Fruit fly (Drosophila melanogaster) whole organism, embryonic: Measurements from ENCODE around the gene pall.

Experiments
- Ada2b ChIP-seq: fragments of 200-800 bp; sonication (Bioruptor generic); IDR thresholded peaks from 2 replicates; pipeline ENCODE4 v1.3.6; 2022; ENCODE audit warnings: missing biosample characterization, missing genetic modification characterization
- BEAF-32 ChIP-seq: fragments of 200-800 bp; sonication (Bioruptor generic); optimal IDR thresholded peaks from 3 replicates; lab custom pipeline; 2017; ENCODE audit warnings: missing biosample characterization, missing genetic modification characterization, mild to moderate bottlenecking, moderate library complexity, missing genetic modification reagents
- Bgb ChIP-seq: fragments of 200-800 bp; sonication (Bioruptor generic); IDR thresholded peaks from 2 replicates; pipeline ENCODE4 v1.3.6; 2022; ENCODE audit warnings: missing biosample characterization, missing genetic modification characterization; ENCODE audit not compliant: partially characterized antibody
- CG10979 ChIP-seq: fragments of 200-800 bp; sonication (Bioruptor generic); optimal IDR thresholded peaks from 2 replicates; lab custom pipeline; 2018; ENCODE audit warnings: missing biosample characterization, mild to moderate bottlenecking, missing genetic modification characterization, moderate library complexity
- CG11560 ChIP-seq: fragments of 200-800 bp; sonication (Bioruptor generic); IDR thresholded peaks from 3 replicates; pipeline ENCODE4 v1.3.6; 2022; ENCODE audit warnings: missing biosample characterization, missing genetic modification characterization
- CG14441 ChIP-seq: fragments of 200-800 bp; sonication (Bioruptor generic); IDR thresholded peaks from 2 replicates; pipeline ENCODE4 v1.3.6; 2022; ENCODE audit warnings: missing biosample characterization, missing genetic modification characterization
- CG15601 ChIP-seq: fragments of 200-800 bp; sonication (Bioruptor generic); optimal IDR thresholded peaks from 3 replicates; lab custom pipeline; 2019; ENCODE audit warnings: missing biosample characterization, mild to moderate bottlenecking, missing genetic modification characterization, moderate library complexity
- CG17612 ChIP-seq: fragments of 200-800 bp; sonication (Bioruptor generic); IDR thresholded peaks from 2 replicates; pipeline ENCODE4 v1.3.6; 2022; ENCODE audit warnings: missing biosample characterization, missing genetic modification characterization
- CG17912 ChIP-seq: fragments of 200-800 bp; sonication (Bioruptor generic); optimal IDR thresholded peaks from 2 replicates; lab custom pipeline; 2018; ENCODE audit warnings: missing biosample characterization, mild to moderate bottlenecking, missing genetic modification characterization
- CG18764 ChIP-seq: fragments of 200-800 bp; sonication (Bioruptor generic); optimal IDR thresholded peaks from 3 replicates; lab custom pipeline; 2016; ENCODE audit warnings: missing biosample characterization, missing genetic modification characterization
- CG2120 ChIP-seq: fragments of 200-800 bp; sonication (Bioruptor generic); optimal IDR thresholded peaks from 3 replicates; lab custom pipeline; 2016; ENCODE audit warnings: missing biosample characterization, missing genetic modification characterization
- CG42726 ChIP-seq: fragments of 200-800 bp; sonication (Bioruptor generic); IDR thresholded peaks from 2 replicates; pipeline ENCODE4 v1.3.6; 2022; ENCODE audit warnings: missing biosample characterization, missing genetic modification characterization; ENCODE audit not compliant: partially characterized antibody
- CG4282 ChIP-seq: fragments of 200-800 bp; sonication (Bioruptor generic); optimal IDR thresholded peaks from 2 replicates; lab custom pipeline; 2016; ENCODE audit warnings: missing biosample characterization, missing genetic modification characterization
- CG4730 ChIP-seq: fragments of 200-800 bp; sonication (Bioruptor generic); IDR thresholded peaks from 2 replicates; pipeline ENCODE4 v1.3.6; 2022; ENCODE audit warnings: missing biosample characterization, missing genetic modification characterization
- CG9437 ChIP-seq: fragments of 200-800 bp; sonication (Bioruptor generic); optimal IDR thresholded peaks from 2 replicates; lab custom pipeline; 2018; ENCODE audit warnings: missing biosample characterization, mild to moderate bottlenecking, missing genetic modification characterization
- CG9876 ChIP-seq: fragments of 200-800 bp; sonication (Bioruptor generic); optimal IDR thresholded peaks from 2 replicates; lab custom pipeline; 2016; ENCODE audit warnings: missing biosample characterization, missing genetic modification characterization
- CG9932 ChIP-seq: fragments of 200-800 bp; sonication (Bioruptor generic); IDR thresholded peaks from 2 replicates; pipeline ENCODE4 v1.3.6; 2022; ENCODE audit warnings: missing biosample characterization, missing genetic modification characterization
- Dbx ChIP-seq: fragments of 200-800 bp; sonication (Bioruptor generic); IDR thresholded peaks from 3 replicates; pipeline ENCODE4 v1.3.6; 2022; ENCODE audit warnings: missing biosample characterization, missing genetic modification characterization
- Dfd ChIP-seq, 2 experiments: fragments of >200 bp; optimal IDR thresholded peaks; 2 replicates each; lab custom pipeline; 2017; ENCODE audit warnings: missing biosample characterization in 2 of 2, missing genetic modification characterization in 2 of 2
- H15 ChIP-seq: fragments of 200-800 bp; sonication (Bioruptor generic); IDR thresholded peaks from 3 replicates; pipeline ENCODE4 v1.3.6; 2022; ENCODE audit warnings: missing biosample characterization, missing genetic modification characterization
- HLH3B ChIP-seq: fragments of 200-800 bp; sonication (Bioruptor generic); IDR thresholded peaks from 2 replicates; pipeline ENCODE4 v1.3.6; 2022; ENCODE audit warnings: missing biosample characterization, missing genetic modification characterization
- PHDP ChIP-seq: fragments of 200-800 bp; sonication (Bioruptor generic); optimal IDR thresholded peaks from 3 replicates; lab custom pipeline; 2018; ENCODE audit warnings: missing biosample characterization, mild to moderate bottlenecking, missing genetic modification characterization, moderate library complexity
- Scr ChIP-seq: fragments of 200-800 bp; sonication (Bioruptor generic); IDR thresholded peaks from 2 replicates; pipeline ENCODE4 v1.3.6; 2022; ENCODE audit warnings: missing biosample characterization, missing genetic modification characterization; ENCODE audit not compliant: partially characterized antibody
- Sin3A ChIP-seq: fragments of >200 bp; optimal IDR thresholded peaks from 2 replicates; lab custom pipeline; 2018
- Six4 ChIP-seq: fragments of 200-800 bp; sonication (Bioruptor generic); optimal IDR thresholded peaks from 2 replicates; lab custom pipeline; 2016; ENCODE audit warnings: missing biosample characterization, missing genetic modification characterization
- Ssrp ChIP-seq: fragments of 200-800 bp; sonication (Bioruptor generic); optimal IDR thresholded peaks from 2 replicates; lab custom pipeline; 2018; ENCODE audit warnings: missing biosample characterization, mild to moderate bottlenecking, missing genetic modification characterization, moderate library complexity
- Tbp ChIP-seq: fragments of >200 bp; optimal IDR thresholded peaks from 2 replicates; lab custom pipeline; 2018; ENCODE audit warnings: missing biosample characterization, missing genetic modification characterization
- amos ChIP-seq: fragments of 200-800 bp; sonication (Bioruptor generic); IDR thresholded peaks from 2 replicates; pipeline ENCODE4 v1.3.6; 2022; ENCODE audit warnings: missing biosample characterization, missing genetic modification characterization; ENCODE audit not compliant: partially characterized antibody
- bsh ChIP-seq, 2 experiments: fragments of 200-800 bp; sonication (Bioruptor generic); optimal IDR thresholded peaks; 2 replicates each; lab custom pipeline; 2017 to 2018; ENCODE audit warnings: mild to moderate bottlenecking in 2 of 2, missing biosample characterization in 2 of 2, missing genetic modification characterization in 2 of 2, moderate library complexity in 1 of 2
- btn ChIP-seq: fragments of 200-800 bp; sonication (Bioruptor generic); optimal IDR thresholded peaks from 2 replicates; lab custom pipeline; 2016; ENCODE audit warnings: missing biosample characterization, missing genetic modification characterization
- corto ChIP-seq: fragments of 200-800 bp; sonication (Bioruptor generic); optimal IDR thresholded peaks from 2 replicates; lab custom pipeline; 2016; ENCODE audit warnings: missing biosample characterization, mild to moderate bottlenecking, missing genetic modification characterization, moderate library complexity
- crol ChIP-seq: fragments of 200-800 bp; sonication (Bioruptor generic); IDR thresholded peaks from 2 replicates; pipeline ENCODE4 v1.3.6; 2022; ENCODE audit warnings: missing biosample characterization, missing genetic modification characterization
- dimm ChIP-seq: fragments of 200-800 bp; sonication (Bioruptor generic); IDR thresholded peaks from 2 replicates; pipeline ENCODE4 v1.3.6; 2022; ENCODE audit warnings: missing biosample characterization, missing genetic modification characterization
- ewg ChIP-seq: fragments of 200-800 bp; sonication (Bioruptor generic); optimal IDR thresholded peaks from 3 replicates; lab custom pipeline; 2017; ENCODE audit warnings: mild to moderate bottlenecking, missing biosample characterization, missing genetic modification reagents, missing genetic modification characterization
- fd3F ChIP-seq: fragments of 200-800 bp; sonication (Bioruptor generic); optimal IDR thresholded peaks from 2 replicates; lab custom pipeline; 2018; ENCODE audit warnings: missing biosample characterization, mild to moderate bottlenecking, missing genetic modification characterization, moderate library complexity
- gem ChIP-seq: fragments of 200-800 bp; sonication (Bioruptor generic); optimal IDR thresholded peaks from 2 replicates; lab custom pipeline; 2019; ENCODE audit warnings: missing biosample characterization, mild to moderate bottlenecking, missing genetic modification characterization, moderate library complexity
- klu ChIP-seq: fragments of 200-800 bp; sonication (Bioruptor generic); IDR thresholded peaks from 2 replicates; pipeline ENCODE4 v1.3.6; 2022; ENCODE audit warnings: missing biosample characterization, missing genetic modification characterization
- knrl ChIP-seq: fragments of 200-800 bp; sonication (Bioruptor generic); IDR thresholded peaks from 3 replicates; pipeline ENCODE4 v1.3.6; 2022; ENCODE audit warnings: missing biosample characterization, missing genetic modification characterization; ENCODE audit not compliant: partially characterized antibody
- lab ChIP-seq: fragments of 200-800 bp; sonication (Bioruptor generic); optimal IDR thresholded peaks from 3 replicates; lab custom pipeline; 2017; ENCODE audit warnings: missing biosample characterization, missing genetic modification characterization, mild to moderate bottlenecking, moderate library complexity, missing genetic modification reagents
- otp ChIP-seq: fragments of 200-800 bp; sonication (Bioruptor generic); IDR thresholded peaks from 3 replicates; pipeline ENCODE4, ENCODE4 v1.3.6; 2022; ENCODE audit warnings: missing biosample characterization, missing genetic modification characterization
- pnt ChIP-seq: fragments of 200-800 bp; sonication (Bioruptor generic); optimal IDR thresholded peaks from 3 replicates; lab custom pipeline; 2016; ENCODE audit warnings: missing biosample characterization, missing genetic modification characterization
- pros ChIP-seq: fragments of 200-800 bp; sonication (Bioruptor generic); optimal IDR thresholded peaks from 3 replicates; lab custom pipeline; 2019; ENCODE audit warnings: missing biosample characterization, mild to moderate bottlenecking, missing genetic modification characterization, moderate library complexity
- ro ChIP-seq: fragments of 200-800 bp; sonication (Bioruptor generic); IDR thresholded peaks from 2 replicates; pipeline ENCODE4 v1.3.6; 2022; ENCODE audit warnings: missing biosample characterization, missing genetic modification characterization
- schlank ChIP-seq: fragments of 200-800 bp; sonication (Bioruptor generic); optimal IDR thresholded peaks from 2 replicates; lab custom pipeline; 2018; ENCODE audit warnings: missing biosample characterization, mild to moderate bottlenecking, missing genetic modification characterization
- slp2 ChIP-seq: fragments of 200-800 bp; sonication (Bioruptor generic); optimal IDR thresholded peaks from 2 replicates; lab custom pipeline; 2016; ENCODE audit warnings: missing biosample characterization, missing genetic modification characterization
- tio ChIP-seq: fragments of 200-800 bp; sonication (Bioruptor generic); optimal IDR thresholded peaks from 2 replicates; lab custom pipeline; 2017; ENCODE audit warnings: missing biosample characterization, missing genetic modification characterization, inconsistent platforms
- toy ChIP-seq: fragments of 200-800 bp; sonication (Bioruptor generic); IDR thresholded peaks from 2 replicates; pipeline ENCODE4 v1.3.6; 2022; ENCODE audit warnings: missing biosample characterization, missing genetic modification characterization
- unc-4 ChIP-seq: fragments of 200-800 bp; sonication (Bioruptor generic); IDR thresholded peaks from 2 replicates; pipeline ENCODE4 v1.3.6; 2022; ENCODE audit warnings: missing biosample characterization, missing genetic modification characterization; ENCODE audit not compliant: partially characterized antibody
- vnd ChIP-seq: fragments of 200-800 bp; sonication (Bioruptor generic); IDR thresholded peaks from 3 replicates; pipeline ENCODE4 v1.3.6; 2022; ENCODE audit warnings: missing biosample characterization, missing genetic modification characterization; ENCODE audit not compliant: partially characterized antibody
- zen ChIP-seq: fragments of 200-800 bp; sonication (Bioruptor generic); optimal IDR thresholded peaks from 3 replicates; lab custom pipeline; 2018; ENCODE audit warnings: missing biosample characterization, mild to moderate bottlenecking, missing genetic modification characterization, moderate library complexity

Gene pall

dm6 chr3L:9509037-9509830, 21.6 kb upstream of the pall start, which contains the start of gene CG3408 (continued):
- TF ChIP-seq CG18764 (GFP tag; lab: Kevin White, UChicago) (no peak), CG9932 (GFP tag; lab: Robert Waterston, UW) (no peak), gem (tag; lab: Kevin White, UChicago) (no peak), Six4 (no peak), ro (GFP tag; lab: Robert Waterston, UW) (no peak), pros (GFP tag; lab: Kevin White, UChicago) (peak; percentile 95), toy (GFP tag; lab: Robert Waterston, UW) (no peak), otp (GFP tag; lab: Robert Waterston, UW) (no peak), CG42726 (no peak), Dbx (GFP tag; lab: Robert Waterston, UW) (0 out of 3 replicates have a peak, but pooled peaks have one; percentile 7), CG10979 (tag; lab: Kevin White, UChicago) (no peak), Ada2b (no peak), Tbp (no peak), BEAF-32 (peak; percentile 66), HLH3B (no peak), btn (GFP tag; lab: Kevin White, UChicago) (no peak), Bgb (GFP tag; lab: Robert Waterston, UW) (no peak; the same call in 1 of the 2 replicates), CG17912 (GFP tag; lab: Kevin White, UChicago) (no peak), Scr (GFP tag; lab: Robert Waterston, UW) (peak; percentile 54), slp2 (no peak), fd3F (no peak), amos (GFP tag; lab: Robert Waterston, UW) (peak; percentile 58; the same call in 1 of the 2 replicates), crol (peak; percentile 88), CG14441 (GFP tag; lab: Robert Waterston, UW) (no peak), Ssrp (tag; lab: Kevin White, UChicago) (no peak), CG4730 (GFP tag; lab: Robert Waterston, UW) (no peak)

dm6 chr3L:9508653-9509036, 21.1 kb upstream of the pall start:
- TF ChIP-seq vnd (GFP tag; lab: Robert Waterston, UW) = no peak
- TF ChIP-seq corto = no peak
- no peak for TF ChIP-seq amos (GFP tag; lab: Robert Waterston, UW)
- no peak for TF ChIP-seq BEAF-32
- no peak for TF ChIP-seq knrl
- no peak for TF ChIP-seq unc-4 (GFP tag; lab: Robert Waterston, UW)
- peak; percentile 2 for TF ChIP-seq ewg (GFP tag; lab: Kevin White, UChicago)
- peak; percentile 73 for TF ChIP-seq CG15601
- TF ChIP-seq CG17612 (GFP tag; lab: Robert Waterston, UW) = no peak
- TF ChIP-seq pnt (GFP tag; lab: Kevin White, UChicago) = no peak
- no peak for TF ChIP-seq dimm (GFP tag; lab: Robert Waterston, UW)
- TF ChIP-seq Dfd (GFP tag; optimal IDR thresholded peaks at IDR 0.05; lab: Kevin White, UChicago) = no peak
- TF ChIP-seq zen (tag; lab: Kevin White, UChicago) = no peak
- peak in 1 of 2 experiments; percentile 75 for TF ChIP-seq bsh (GFP tag; optimal IDR thresholded peaks at IDR 0.05; lab: Kevin White, UChicago)
- TF ChIP-seq H15 = no peak
- peak; percentile 65 for TF ChIP-seq lab (GFP tag; lab: Kevin White, UChicago)
- no peak for TF ChIP-seq klu (GFP tag; lab: Robert Waterston, UW)
- TF ChIP-seq CG9876 (GFP tag; lab: Kevin White, UChicago) = no peak
- peak; percentile 71 for TF ChIP-seq PHDP (tag; lab: Kevin White, UChicago)
- no peak for TF ChIP-seq schlank
- no peak for TF ChIP-seq CG4282 (GFP tag; lab: Kevin White, UChicago)
- TF ChIP-seq tio = no peak
- TF ChIP-seq CG11560 (tag; lab: Robert Waterston, UW) = no peak
- TF ChIP-seq CG9437 (GFP tag; lab: Kevin White, UChicago) = peak; percentile 63
- no peak for TF ChIP-seq Sin3A (lab: Kevin White, UChicago)
- TF ChIP-seq CG2120 (GFP tag; lab: Kevin White, UChicago) = no peak
